Worm (Caenorhabditis elegans) whole organism, dauer: ENCODE data around the gene K12H6.10.

ENCODE experiments used
- unc-62 ChIP-seq: sonication (generic microtip); optimal IDR thresholded peaks from 2 replicates; lab custom pipeline; 2017; ENCODE audit warnings: missing biosample characterization, missing genetic modification reagents, missing genetic modification characterization

Gene K12H6.10

ce11 chrII:2822435-2822920 lies at the start of gene K12H6.10, which contains the start of gene fut-4:
TSS of gene K12H6.10 (plus strand) at chrII:2822870.
TSS of gene fut-4 (minus strand) at chrII:2822535.
- no peak for TF ChIP-seq unc-62 (GFP tag; lab: Kevin White, UChicago)

ce11 chrII:2773534-2773933 lies 49.1 kb upstream of the K12H6.10 start, which contains the start of gene sdz-9:
TSS of gene sdz-9 (minus strand) at chrII:2773634.
- TF ChIP-seq unc-62 (GFP tag; lab: Kevin White, UChicago), result no peak

- no peak for TF ChIP-seq unc-62 (GFP tag; lab: Kevin White, UChicago)
These were observed 47.8 kb upstream of the K12H6.10 start, which contains the start of gene fbxb-111 for ce11 chrII:2774904-2775303. TSS of gene fbxb-111 (minus strand) at chrII:2775004.

- TF ChIP-seq unc-62 (GFP tag; lab: Kevin White, UChicago), result no peak
These were observed 44.8 kb upstream of the K12H6.10 start, which contains the start of gene F08D12.4 for ce11 chrII:2777846-2778245. TSS of gene F08D12.4 (plus strand) at chrII:2778146.

- no peak for TF ChIP-seq unc-62 (GFP tag; lab: Kevin White, UChicago)
These were observed 43.4 kb upstream of the K12H6.10 start, which contains the start of gene F08D12.3 for ce11 chrII:2779253-2779652. TSS of gene F08D12.3 (plus strand) at chrII:2779553.

- no peak for TF ChIP-seq unc-62 (GFP tag; lab: Kevin White, UChicago)
These were observed 41.9 kb upstream of the K12H6.10 start for ce11 chrII:2780804-2781203.

DNA sequence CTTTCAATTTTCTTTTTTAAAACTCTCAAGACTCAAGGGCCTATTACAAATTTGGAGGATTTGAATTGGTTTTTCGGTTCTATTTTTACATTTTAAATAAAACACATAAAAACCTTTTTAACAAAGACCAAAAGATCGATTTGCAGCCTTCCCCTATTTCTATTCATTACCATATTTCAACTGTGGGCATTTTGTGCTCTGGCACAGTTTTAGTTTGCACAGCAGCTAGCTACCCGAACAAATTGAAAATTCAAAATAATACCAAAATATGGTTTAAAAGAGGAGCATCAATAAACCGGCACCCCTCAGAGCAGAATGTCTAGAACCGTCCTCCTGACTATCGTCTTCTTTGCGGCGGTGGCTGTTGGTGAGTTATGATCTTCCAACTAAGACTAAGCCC lies 41.3 kb upstream of the K12H6.10 start, which contains the start of gene F08D12.2:
Gene F08D12.2, plus strand, starts transcription at position 301 of the 400 bp plus-strand sequence.
- no peak for TF ChIP-seq unc-62 (GFP tag; lab: Kevin White, UChicago)

DNA sequence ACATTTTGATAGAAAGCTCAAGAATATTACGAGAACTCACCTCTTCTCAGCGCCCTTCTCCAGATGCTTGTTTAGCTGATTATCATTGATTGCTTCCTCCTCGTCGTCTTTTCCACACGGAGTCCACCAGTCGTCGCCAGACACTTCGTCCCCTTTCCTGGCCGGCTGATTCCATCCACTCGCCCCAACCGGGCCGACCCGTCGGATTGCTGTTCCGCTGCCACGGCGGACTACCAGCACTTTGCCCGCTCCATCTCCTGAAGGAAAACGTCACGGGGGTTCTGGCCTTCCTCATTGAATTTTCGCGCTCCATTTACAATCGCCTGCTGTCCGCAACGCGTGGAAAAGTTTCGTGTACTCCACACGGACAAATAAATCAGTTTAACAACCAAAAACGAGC lies 39.3 kb upstream of the K12H6.10 start:
- TF ChIP-seq unc-62 (GFP tag; lab: Kevin White, UChicago), result no peak

DNA sequence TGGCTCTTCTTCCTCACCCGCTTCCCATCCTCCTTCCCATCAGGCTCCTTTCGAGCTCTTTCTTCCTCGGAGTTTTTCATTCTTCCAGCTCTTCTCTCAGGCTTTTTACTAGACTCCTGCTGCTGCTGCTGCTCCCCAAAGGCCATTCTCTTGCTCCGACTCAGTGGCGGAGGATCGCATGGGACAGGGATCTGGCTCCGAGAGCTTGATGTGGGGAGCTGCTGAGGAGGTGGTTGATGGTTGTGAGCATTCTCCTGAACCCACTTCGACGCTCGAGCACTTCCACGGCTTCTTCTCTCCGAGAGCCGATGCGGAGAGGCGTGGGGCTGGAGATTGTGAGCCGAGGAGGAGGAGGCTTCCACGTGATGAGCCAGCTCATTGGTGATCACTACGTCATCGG lies 36.9 kb upstream of the K12H6.10 start:
- TF ChIP-seq unc-62 (GFP tag; lab: Kevin White, UChicago), result no peak

DNA sequence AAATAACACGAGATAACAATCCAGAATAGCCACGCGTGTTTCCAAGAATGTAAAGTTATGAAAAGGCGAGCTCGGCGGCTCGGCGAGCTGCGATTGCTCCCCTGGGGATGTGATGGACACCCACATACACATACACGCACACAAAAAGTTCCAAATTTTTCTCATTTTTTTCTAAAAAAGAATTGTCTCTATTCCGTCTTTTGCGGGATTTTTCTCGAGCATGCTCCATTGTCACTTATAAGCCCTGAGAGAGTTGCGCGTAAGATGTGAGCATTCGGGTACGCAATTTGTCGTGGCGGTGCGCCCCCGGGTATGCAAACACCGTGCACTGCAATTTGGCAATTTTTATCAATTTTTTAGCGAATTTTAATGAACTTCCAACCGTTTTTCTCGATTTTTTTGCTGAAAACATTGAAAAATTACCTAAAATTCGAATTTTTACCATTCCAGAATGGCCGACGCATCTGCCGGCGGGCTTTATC lies 35.6 kb upstream of the K12H6.10 start, which contains the start of the genes F08D12.12 and srpa-72:
Gene F08D12.12, minus strand, starts transcription at position 51 of the 482 bp plus-strand sequence.
Gene srpa-72, plus strand, starts transcription at position 451 of the 482 bp plus-strand sequence.
- TF ChIP-seq unc-62 (GFP tag; lab: Kevin White, UChicago), result no peak

DNA sequence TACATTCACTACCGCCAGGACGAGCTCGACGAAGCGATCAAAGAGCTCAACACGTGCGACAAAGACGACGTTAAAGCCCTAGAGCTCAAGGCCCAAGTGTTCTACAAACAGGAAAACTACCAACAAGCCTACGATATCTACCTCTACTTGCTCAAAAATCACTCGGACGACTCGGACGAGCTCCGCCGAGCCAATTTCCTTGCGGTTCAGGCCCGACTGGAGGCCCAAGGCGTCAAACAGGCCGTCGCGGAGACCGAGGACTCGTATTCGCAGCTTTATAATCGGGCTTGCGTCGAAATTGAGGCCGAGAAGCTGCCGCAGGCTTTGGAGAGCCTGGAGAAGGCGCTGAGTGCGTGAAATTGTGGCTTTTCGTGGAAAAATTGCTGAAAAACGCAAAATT lies 34.8 kb upstream of the K12H6.10 start:
- no peak for TF ChIP-seq unc-62 (GFP tag; lab: Kevin White, UChicago)

DNA sequence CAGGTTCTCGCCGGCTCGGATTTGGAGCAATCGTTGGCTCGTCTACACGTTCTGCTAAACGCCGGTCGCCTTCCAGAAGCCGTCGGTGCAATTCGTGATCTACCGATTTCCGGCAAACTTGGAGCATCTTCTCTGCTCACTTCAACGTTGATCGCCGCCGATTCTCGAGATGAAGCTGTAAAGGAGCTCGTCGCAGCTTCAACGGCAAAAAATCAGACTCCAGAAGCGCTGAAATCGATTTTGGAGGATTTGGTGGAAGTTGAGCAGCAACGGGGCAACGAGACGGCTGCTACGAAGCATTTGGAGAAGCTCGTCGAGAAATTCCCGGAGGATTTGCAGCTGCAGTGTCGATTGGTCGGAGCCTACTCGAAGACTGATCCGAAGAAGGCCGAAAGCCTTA lies 31.0 kb upstream of the K12H6.10 start:
- no peak for TF ChIP-seq unc-62 (GFP tag; lab: Kevin White, UChicago)

- no peak for TF ChIP-seq unc-62 (GFP tag; lab: Kevin White, UChicago)
These were observed 27.3 kb upstream of the K12H6.10 start for ce11 chrII:2795413-2795812.

DNA sequence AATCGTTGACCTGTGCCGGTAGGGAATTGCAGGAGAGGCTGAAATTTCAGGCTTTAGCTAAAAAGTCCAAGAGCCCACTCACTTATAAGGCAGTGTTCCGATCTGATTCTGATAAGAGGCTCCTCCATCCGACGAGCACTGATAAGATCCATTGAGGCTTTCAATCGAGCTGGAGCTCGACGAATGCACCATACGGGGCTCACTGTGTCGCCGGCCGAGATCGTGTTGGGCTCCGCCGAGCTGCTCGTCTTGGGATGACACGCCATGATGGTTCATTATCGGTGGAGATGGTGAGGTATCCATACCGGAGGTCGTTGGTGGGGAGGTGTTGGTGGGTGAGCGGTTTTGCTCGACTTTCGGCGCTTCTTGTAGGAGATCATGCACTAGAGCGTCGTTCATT lies 26.2 kb upstream of the K12H6.10 start:
- TF ChIP-seq unc-62 (GFP tag; lab: Kevin White, UChicago), result no peak

DNA sequence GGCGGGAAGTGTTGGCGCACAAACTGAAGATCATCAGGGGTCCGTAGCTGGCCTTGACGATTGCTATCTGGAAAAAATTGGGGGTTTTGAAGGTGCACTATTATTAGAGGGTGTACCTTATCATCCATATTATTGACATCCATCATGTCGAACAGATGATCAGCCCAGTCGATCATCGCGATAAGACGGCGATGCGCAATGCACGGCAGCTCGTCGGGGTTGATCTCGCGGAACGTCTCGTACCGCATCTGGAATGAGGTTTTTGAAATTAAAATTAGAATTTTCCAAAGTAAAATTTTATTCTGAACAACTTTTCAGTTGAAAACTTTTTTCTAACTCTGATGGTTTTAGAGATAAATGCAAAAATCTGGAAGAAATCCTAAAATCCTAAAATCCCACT lies 24.7 kb upstream of the K12H6.10 start:
- no peak for TF ChIP-seq unc-62 (GFP tag; lab: Kevin White, UChicago)

DNA sequence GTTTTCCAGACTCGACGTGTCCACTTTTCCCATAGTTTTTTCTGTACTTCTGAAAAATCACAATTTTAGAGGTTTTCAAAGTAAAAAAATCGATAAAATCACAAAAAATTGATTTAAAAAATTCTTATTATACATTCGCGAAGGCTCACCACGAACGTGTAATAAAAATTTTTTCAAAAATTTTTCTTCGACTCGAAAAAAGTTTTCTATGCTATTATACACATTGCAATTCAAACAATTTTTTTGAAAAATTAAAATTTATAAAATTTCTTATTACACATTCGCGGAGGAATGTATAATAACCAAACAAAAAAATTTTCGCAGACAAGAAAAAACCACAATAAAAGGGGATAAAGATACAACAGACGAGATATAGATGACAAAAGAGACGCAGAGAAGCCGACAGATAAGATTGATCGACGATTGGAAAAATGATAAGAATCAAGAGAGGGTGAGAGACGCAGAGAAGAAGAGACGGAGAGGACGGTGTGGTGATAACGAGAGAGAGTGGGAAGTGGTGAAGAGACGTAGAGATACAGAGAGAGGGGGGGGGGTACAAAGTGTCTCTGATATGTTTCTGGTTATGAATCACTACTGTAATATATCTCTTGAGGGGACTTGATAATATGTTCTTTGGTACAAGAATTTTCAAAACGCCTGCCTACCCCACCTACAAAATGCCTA lies 22.0 kb upstream of the K12H6.10 start, which contains the start of gene nhr-119:
Gene nhr-119, minus strand, starts transcription at position 51 of the 684 bp plus-strand sequence.
- no peak for TF ChIP-seq unc-62 (GFP tag; lab: Kevin White, UChicago)
